Worm (Caenorhabditis elegans) whole organism, early embryonic: ENCODE measurements around the gene Y54G2A.49.

Experiments
- F13C5.2 ChIP-seq: sonication (generic microtip); optimal IDR thresholded peaks from 2 replicates; lab custom pipeline; 2017; ENCODE audit warnings: mild to moderate bottlenecking, missing genetic modification characterization, inconsistent platforms, missing compliant biosample characterization
- aly-1 ChIP-seq: sonication (generic microtip); optimal IDR thresholded peaks from 2 replicates; lab custom pipeline; 2016; ENCODE audit warnings: missing genetic modification characterization, missing compliant biosample characterization
- ama-1 ChIP-seq: fragments of 150-350 bp; optimal IDR thresholded peaks from 2 replicates; lab custom pipeline; 2014
- ceh-13 ChIP-seq: fragments of 200-800 bp; sonication (Bioruptor generic); optimal IDR thresholded peaks from 2 replicates; lab custom pipeline; 2018; ENCODE audit warnings: mild to moderate bottlenecking, missing genetic modification characterization, missing compliant biosample characterization
- ceh-36 ChIP-seq: sonication (generic microtip); optimal IDR thresholded peaks from 2 replicates; lab custom pipeline; 2016; ENCODE audit warnings: missing genetic modification characterization, inconsistent platforms, missing compliant biosample characterization
- flt-1 ChIP-seq: fragments of 200-800 bp; sonication (Bioruptor generic); IDR thresholded peaks from 2 replicates; pipeline ENCODE4 v1.3.6; 2022; ENCODE audit warnings: missing genetic modification characterization, missing compliant biosample characterization
- hmg-4 ChIP-seq: fragments of 200-800 bp; sonication (Bioruptor generic); optimal IDR thresholded peaks from 2 replicates; lab custom pipeline; 2018; ENCODE audit warnings: mild to moderate bottlenecking, missing genetic modification characterization, missing compliant biosample characterization
- pes-1 ChIP-seq: fragments of 200-800 bp; sonication (Bioruptor generic); IDR thresholded peaks from 2 replicates; pipeline ENCODE4 v1.3.6; 2022; ENCODE audit warnings: missing genetic modification reagents, missing genetic modification characterization, missing compliant biosample characterization
- tbx-11 ChIP-seq: fragments of 200-800 bp; sonication (Bioruptor generic); IDR thresholded peaks from 2 replicates; pipeline ENCODE4 v1.3.6; 2022; ENCODE audit warnings: missing genetic modification characterization, missing compliant biosample characterization
- tra-4 ChIP-seq: sonication (generic microtip); optimal IDR thresholded peaks from 2 replicates; lab custom pipeline; 2017; ENCODE audit warnings: missing genetic modification characterization, missing compliant biosample characterization

- no peak for TF ChIP-seq hmg-4
- TF ChIP-seq aly-1 (tag; lab: Kevin White, UChicago) = no peak
- no peak for TF ChIP-seq ama-1 (lab: Kevin White, UChicago)
- TF ChIP-seq ceh-13 = no peak
- no peak for TF ChIP-seq tbx-11
- no peak for TF ChIP-seq ceh-36
- no peak for TF ChIP-seq F13C5.2 (tag; lab: Kevin White, UChicago)
- TF ChIP-seq flt-1 = no peak
- no peak for TF ChIP-seq tra-4
- no peak for TF ChIP-seq pes-1 (GFP tag; lab: Robert Waterston, UW)
These were observed at the start of gene Y54G2A.49 for ce11 chrIV:2853164-2853563.
